Worm (Caenorhabditis elegans) whole organism, early embryonic: Measurements from ENCODE around the gene clec-164.
A peak's percentile ranks its signal among the peaks of the same experiment; 100 is the strongest.

ENCODE experiments used
- B0310.2 ChIP-seq: sonication (generic microtip); optimal IDR thresholded peaks from 2 replicates; lab custom pipeline; 2016; ENCODE audit warnings: mild to moderate bottlenecking, missing genetic modification characterization, missing compliant biosample characterization
- F13C5.2 ChIP-seq: sonication (generic microtip); optimal IDR thresholded peaks from 2 replicates; lab custom pipeline; 2017; ENCODE audit warnings: mild to moderate bottlenecking, missing genetic modification characterization, inconsistent platforms, missing compliant biosample characterization
- aly-1 ChIP-seq: sonication (generic microtip); optimal IDR thresholded peaks from 2 replicates; lab custom pipeline; 2016; ENCODE audit warnings: missing genetic modification characterization, missing compliant biosample characterization
- ama-1 ChIP-seq: fragments of 150-350 bp; optimal IDR thresholded peaks from 2 replicates; lab custom pipeline; 2014
- ceh-13 ChIP-seq: fragments of 200-800 bp; sonication (Bioruptor generic); optimal IDR thresholded peaks from 2 replicates; lab custom pipeline; 2018; ENCODE audit warnings: mild to moderate bottlenecking, missing genetic modification characterization, missing compliant biosample characterization
- flt-1 ChIP-seq: fragments of 200-800 bp; sonication (Bioruptor generic); IDR thresholded peaks from 2 replicates; pipeline ENCODE4 v1.3.6; 2022; ENCODE audit warnings: missing genetic modification characterization, missing compliant biosample characterization
- hmbx-1 ChIP-seq: sonication (generic microtip); optimal IDR thresholded peaks from 2 replicates; lab custom pipeline; 2016; ENCODE audit warnings: mild to moderate bottlenecking, missing genetic modification characterization, missing compliant biosample characterization
- hmg-4 ChIP-seq: fragments of 200-800 bp; sonication (Bioruptor generic); optimal IDR thresholded peaks from 2 replicates; lab custom pipeline; 2018; ENCODE audit warnings: mild to moderate bottlenecking, missing genetic modification characterization, missing compliant biosample characterization
- pes-1 ChIP-seq: fragments of 200-800 bp; sonication (Bioruptor generic); IDR thresholded peaks from 2 replicates; pipeline ENCODE4 v1.3.6; 2022; ENCODE audit warnings: missing genetic modification reagents, missing genetic modification characterization, missing compliant biosample characterization
- sea-1 ChIP-seq: fragments of 200-800 bp; sonication (Bioruptor generic); conservative IDR thresholded peaks from 2 replicates; pipeline ENCODE4 v1.3.6; 2022; ENCODE audit warnings: missing genetic modification characterization, missing compliant biosample characterization
- tbx-37 ChIP-seq: fragments of 200-800 bp; sonication (Bioruptor generic); conservative IDR thresholded peaks from 2 replicates; pipeline ENCODE4 v1.3.6; 2022; ENCODE audit warnings: missing genetic modification reagents, missing genetic modification characterization, missing compliant biosample characterization
- tra-4 ChIP-seq: sonication (generic microtip); optimal IDR thresholded peaks from 2 replicates; lab custom pipeline; 2017; ENCODE audit warnings: missing genetic modification characterization, missing compliant biosample characterization

DNA sequence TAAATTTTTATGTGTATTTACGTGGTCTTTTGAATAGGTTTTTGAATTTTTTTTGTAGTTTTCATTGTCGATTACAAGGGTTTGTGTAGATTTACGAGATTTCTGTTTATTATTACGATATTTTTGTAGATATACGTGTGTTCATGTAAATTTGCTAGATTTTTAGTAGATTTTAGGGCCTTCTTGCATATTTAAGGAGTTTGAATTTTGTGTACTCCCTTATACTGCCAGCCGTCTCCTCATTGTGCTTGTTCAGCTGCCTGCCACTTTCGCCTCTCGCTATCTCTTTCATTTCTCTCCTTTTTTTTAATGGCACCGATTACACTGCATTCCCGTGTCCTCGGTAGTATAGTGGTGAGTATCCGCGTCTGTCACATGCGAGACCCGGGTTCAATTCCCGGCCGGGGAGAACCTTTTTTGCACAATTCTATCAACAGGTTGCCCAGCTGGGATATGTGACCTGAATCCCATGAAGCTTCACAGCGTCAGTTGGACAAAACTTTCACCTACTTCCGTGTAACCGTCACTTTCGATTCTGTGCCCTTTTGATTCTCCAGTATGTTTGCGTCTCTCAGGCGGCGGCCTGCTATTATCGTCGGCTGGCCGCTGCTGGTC is 33.6 kb upstream of the clec-164 start:
- TF ChIP-seq pes-1 (GFP tag; lab: Robert Waterston, UW) (peak; percentile 89), ceh-13 (GFP tag; lab: Kevin White, UChicago) (peak; percentile 74), ama-1 (lab: Kevin White, UChicago) (no peak), tra-4 (tag; lab: Kevin White, UChicago) (peak; percentile 2), hmbx-1 (tag; lab: Kevin White, UChicago) (peak; percentile 41), hmg-4 (GFP tag; lab: Kevin White, UChicago) (peak; percentile 93), B0310.2 (peak; percentile 73), flt-1 (GFP tag; lab: Robert Waterston, UW) (peak; percentile 86), sea-1 (GFP tag; lab: Robert Waterston, UW) (peak; percentile 85), aly-1 (tag; lab: Kevin White, UChicago) (peak; percentile 84), F13C5.2 (tag; lab: Kevin White, UChicago) (peak; percentile 70), tbx-37 (GFP tag; lab: Robert Waterston, UW) (peak; percentile 79)
